Worm (Caenorhabditis elegans) whole organism, L1 larva: Measurements from ENCODE around the gene sqst-5.

Source experiments
- C04F5.9 ChIP-seq: sonication (generic microtip); optimal IDR thresholded peaks from 2 replicates; lab custom pipeline; 2016; ENCODE audit warnings: missing genetic modification characterization, missing compliant biosample characterization
- C34B4.2 ChIP-seq: sonication (generic microtip); optimal IDR thresholded peaks from 2 replicates; lab custom pipeline; 2017; ENCODE audit warnings: mild to moderate bottlenecking, missing genetic modification characterization, missing compliant biosample characterization
- Y116A8C.19 ChIP-seq: sonication (generic microtip); optimal IDR thresholded peaks from 2 replicates; lab custom pipeline; 2016; ENCODE audit warnings: missing compliant biosample characterization, missing genetic modification characterization, borderline replicate concordance
- alr-1 ChIP-seq: fragments of 200-800 bp; sonication (Bioruptor generic); optimal IDR thresholded peaks from 2 replicates; lab custom pipeline; 2018; ENCODE audit warnings: borderline replicate concordance, mild to moderate bottlenecking, missing genetic modification characterization, missing compliant biosample characterization
- aly-2 ChIP-seq: fragments of 150-350 bp; optimal IDR thresholded peaks from 2 replicates; lab custom pipeline; 2014; ENCODE audit warnings: missing biosample characterization, missing genetic modification characterization
- blmp-1 ChIP-seq: fragments of 150-350 bp; optimal IDR thresholded peaks from 2 replicates; lab custom pipeline; 2014; ENCODE audit warnings: missing biosample characterization, missing genetic modification characterization
- ceh-8 ChIP-seq: fragments of 200-800 bp; sonication (Bioruptor generic); optimal IDR thresholded peaks from 2 replicates; lab custom pipeline; 2018; ENCODE audit warnings: mild to moderate bottlenecking, missing genetic modification characterization, moderate library complexity, missing compliant biosample characterization
- efl-3 ChIP-seq: fragments of 200-800 bp; sonication (Bioruptor generic); optimal IDR thresholded peaks from 2 replicates; lab custom pipeline; 2018; ENCODE audit warnings: mild to moderate bottlenecking, missing genetic modification characterization, missing compliant biosample characterization
- egl-27 ChIP-seq, 2 experiments: fragments of 150-350 bp in 1 of 2; sonication (generic microtip); optimal IDR thresholded peaks; 3 replicates each; lab custom pipeline; 2017 to 2018; ENCODE audit warnings: missing biosample characterization in 2 of 2, missing genetic modification characterization in 2 of 2, missing genetic modification reagents in 2 of 2
- elt-2 ChIP-seq: sonication (generic microtip); optimal IDR thresholded peaks from 2 replicates; lab custom pipeline; 2016; ENCODE audit warnings: missing genetic modification characterization, mild to moderate bottlenecking, inconsistent platforms, missing compliant biosample characterization, missing genetic modification reagents
- fkh-10 ChIP-seq: sonication (generic microtip); optimal IDR thresholded peaks from 2 replicates; lab custom pipeline; 2017; ENCODE audit warnings: missing biosample characterization, missing genetic modification reagents, missing genetic modification characterization
- fkh-4 ChIP-seq: sonication (generic microtip); optimal IDR thresholded peaks from 2 replicates; lab custom pipeline; 2016; ENCODE audit warnings: missing compliant biosample characterization, missing genetic modification characterization, borderline replicate concordance
- fkh-8 ChIP-seq: sonication (generic microtip); optimal IDR thresholded peaks from 2 replicates; lab custom pipeline; 2016; ENCODE audit warnings: mild to moderate bottlenecking, missing genetic modification characterization, missing compliant biosample characterization
- grh-1 ChIP-seq: fragments of 200-800 bp; sonication (Bioruptor generic); IDR thresholded peaks from 2 replicates; pipeline ENCODE4 v1.3.6; 2022; ENCODE audit warnings: missing genetic modification reagents, missing genetic modification characterization, missing compliant biosample characterization
- hlh-17 ChIP-seq: fragments of 200-800 bp; sonication (Bioruptor generic); optimal IDR thresholded peaks from 2 replicates; lab custom pipeline; 2018; ENCODE audit warnings: missing genetic modification characterization, mild to moderate bottlenecking, missing compliant biosample characterization, moderate library complexity, borderline replicate concordance
- hpl-2 ChIP-seq: fragments of 150-350 bp; optimal IDR thresholded peaks from 2 replicates; lab custom pipeline; 2014; ENCODE audit warnings: missing biosample characterization, missing genetic modification reagents, missing genetic modification characterization
- jun-1 ChIP-seq: fragments of 150-350 bp; optimal IDR thresholded peaks from 2 replicates; lab custom pipeline; 2014; ENCODE audit warnings: missing biosample characterization, missing genetic modification reagents, missing genetic modification characterization
- lin-14 ChIP-seq: fragments of 200-800 bp; sonication (Bioruptor generic); optimal IDR thresholded peaks from 2 replicates; lab custom pipeline; 2018; ENCODE audit warnings: mild to moderate bottlenecking, missing genetic modification characterization, moderate library complexity, missing compliant biosample characterization
- lir-3 ChIP-seq: sonication (generic microtip); optimal IDR thresholded peaks from 2 replicates; lab custom pipeline; 2016; ENCODE audit warnings: mild to moderate bottlenecking, missing genetic modification characterization, moderate library complexity, missing compliant biosample characterization; ENCODE audit not compliant: poor library complexity
- mef-2 ChIP-seq: fragments of 150-350 bp; optimal IDR thresholded peaks from 2 replicates; lab custom pipeline; 2014; ENCODE audit warnings: missing biosample characterization, missing genetic modification characterization
- nhr-12 ChIP-seq: sonication (generic microtip); optimal IDR thresholded peaks from 2 replicates; lab custom pipeline; 2017; ENCODE audit warnings: missing biosample characterization, missing genetic modification characterization
- nhr-19 ChIP-seq: fragments of 200-800 bp; sonication (Bioruptor generic); conservative IDR thresholded peaks from 2 replicates; pipeline ENCODE4 v1.3.6; 2022; ENCODE audit warnings: missing genetic modification characterization, missing compliant biosample characterization
- nhr-28 ChIP-seq: fragments of 150-350 bp; optimal IDR thresholded peaks from 2 replicates; lab custom pipeline; 2014; ENCODE audit warnings: missing biosample characterization, missing genetic modification characterization
- nhr-47 ChIP-seq: sonication (generic microtip); optimal IDR thresholded peaks from 2 replicates; lab custom pipeline; 2016; ENCODE audit warnings: mild to moderate bottlenecking, missing genetic modification characterization, moderate library complexity, missing compliant biosample characterization
- nhr-84 ChIP-seq: sonication (generic microtip); optimal IDR thresholded peaks from 2 replicates; lab custom pipeline; 2017; ENCODE audit warnings: missing biosample characterization, missing genetic modification characterization
- nhr-85 ChIP-seq: sonication (generic microtip); peaks from one replicate; lab custom pipeline; 2016; ENCODE audit warnings: missing genetic modification characterization, inconsistent platforms, missing compliant biosample characterization
- nhr-90 ChIP-seq: sonication (generic microtip); optimal IDR thresholded peaks from 2 replicates; lab custom pipeline; 2016; ENCODE audit warnings: mild to moderate bottlenecking, missing genetic modification characterization, missing compliant biosample characterization; ENCODE audit not compliant: poor library complexity
- rnt-1 ChIP-seq: sonication (generic microtip); optimal IDR thresholded peaks from 2 replicates; lab custom pipeline; 2016; ENCODE audit warnings: mild to moderate bottlenecking, missing genetic modification characterization, moderate library complexity, missing compliant biosample characterization
- skn-1 ChIP-seq: fragments of 150-350 bp; optimal IDR thresholded peaks from 2 replicates; lab custom pipeline; 2014; ENCODE audit warnings: missing biosample characterization, missing genetic modification characterization
- snpc-4 ChIP-seq: fragments of 150-350 bp; optimal IDR thresholded peaks from 2 replicates; lab custom pipeline; 2014; ENCODE audit warnings: missing biosample characterization, missing genetic modification characterization
- sptf-1 ChIP-seq: fragments of 150-350 bp; optimal IDR thresholded peaks from 2 replicates; lab custom pipeline; 2014; ENCODE audit warnings: missing biosample characterization, missing genetic modification characterization
- sup-37 ChIP-seq: fragments of 200-800 bp; sonication (Bioruptor generic); optimal IDR thresholded peaks from 2 replicates; lab custom pipeline; 2018; ENCODE audit warnings: mild to moderate bottlenecking, missing genetic modification characterization, missing compliant biosample characterization
- swsn-7 ChIP-seq: sonication (generic microtip); optimal IDR thresholded peaks from 2 replicates; lab custom pipeline; 2016; ENCODE audit warnings: missing genetic modification characterization, missing compliant biosample characterization
- tbx-2 ChIP-seq: sonication (generic microtip); optimal IDR thresholded peaks from 2 replicates; lab custom pipeline; 2016; ENCODE audit warnings: missing genetic modification characterization, missing compliant biosample characterization
- tlp-1 ChIP-seq: fragments of 150-350 bp; optimal IDR thresholded peaks from 2 replicates; lab custom pipeline; 2014; ENCODE audit warnings: missing biosample characterization, missing genetic modification characterization
- unc-130 ChIP-seq: fragments of 150-350 bp; optimal IDR thresholded peaks from 2 replicates; lab custom pipeline; 2017; ENCODE audit warnings: missing biosample characterization, missing genetic modification characterization, inconsistent platforms
- unc-86 ChIP-seq: sonication (generic microtip); optimal IDR thresholded peaks from 2 replicates; lab custom pipeline; 2016; ENCODE audit warnings: missing genetic modification characterization, missing compliant biosample characterization
- unc-98 ChIP-seq: fragments of 200-800 bp; sonication (Bioruptor generic); IDR thresholded peaks from 2 replicates; pipeline ENCODE4 v1.3.6; 2022; ENCODE audit warnings: missing genetic modification characterization, missing compliant biosample characterization
- xbp-1 ChIP-seq: sonication (generic microtip); optimal IDR thresholded peaks from 2 replicates; lab custom pipeline; 2016; ENCODE audit warnings: missing genetic modification characterization, missing compliant biosample characterization
- zip-4 ChIP-seq: fragments of 200-800 bp; sonication (Bioruptor generic); optimal IDR thresholded peaks from 2 replicates; lab custom pipeline; 2018; ENCODE audit warnings: mild to moderate bottlenecking, missing genetic modification characterization, moderate library complexity, missing compliant biosample characterization
- ztf-4 ChIP-seq: fragments of 150-350 bp; optimal IDR thresholded peaks from 2 replicates; lab custom pipeline; 2014; ENCODE audit warnings: missing biosample characterization, missing genetic modification characterization

sqst-5 gene

DNA sequence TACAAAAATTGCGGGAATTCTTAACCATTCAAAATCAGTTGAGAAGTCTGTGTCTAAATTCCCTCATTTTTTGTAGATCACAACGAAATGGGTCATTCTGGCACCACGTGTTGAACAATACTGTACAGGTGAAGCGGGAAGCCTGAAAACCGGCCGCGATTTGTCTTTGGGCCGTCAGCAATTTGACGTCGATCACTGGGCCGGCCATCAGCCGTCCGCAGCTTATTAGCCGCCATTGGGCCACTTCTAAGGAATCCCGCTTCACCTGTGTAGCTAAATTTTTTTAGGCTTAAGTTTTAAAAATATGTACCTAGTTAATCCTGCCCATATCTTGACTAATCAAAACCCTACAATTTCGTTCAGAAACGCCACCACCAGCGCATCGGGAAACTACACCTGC is 12.2 kb upstream of the sqst-5 start:
- TF ChIP-seq egl-27 (tag; optimal IDR thresholded peaks at IDR 0.05; lab: Kevin White, UChicago) = no peak
- TF ChIP-seq fkh-8 (tag; lab: Kevin White, UChicago) = no peak
- no peak for TF ChIP-seq efl-3 (GFP tag; lab: Kevin White, UChicago)
- no peak for TF ChIP-seq nhr-19 (GFP tag; lab: Robert Waterston, UW)
- TF ChIP-seq grh-1 = no peak
- no peak for TF ChIP-seq sup-37 (GFP tag; lab: Kevin White, UChicago)
- TF ChIP-seq snpc-4 (tag; lab: Kevin White, UChicago) = no peak
- no peak for TF ChIP-seq nhr-90
- TF ChIP-seq fkh-10 (GFP tag; lab: Kevin White, UChicago) = no peak
- no peak for TF ChIP-seq elt-2 (tag; lab: Kevin White, UChicago)
- TF ChIP-seq unc-130 = no peak
- TF ChIP-seq nhr-28 (tag; lab: Kevin White, UChicago) = no peak
- TF ChIP-seq hpl-2 = no peak
- TF ChIP-seq nhr-47 (tag; lab: Kevin White, UChicago) = no peak
- no peak for TF ChIP-seq blmp-1 (tag; lab: Kevin White, UChicago)

DNA sequence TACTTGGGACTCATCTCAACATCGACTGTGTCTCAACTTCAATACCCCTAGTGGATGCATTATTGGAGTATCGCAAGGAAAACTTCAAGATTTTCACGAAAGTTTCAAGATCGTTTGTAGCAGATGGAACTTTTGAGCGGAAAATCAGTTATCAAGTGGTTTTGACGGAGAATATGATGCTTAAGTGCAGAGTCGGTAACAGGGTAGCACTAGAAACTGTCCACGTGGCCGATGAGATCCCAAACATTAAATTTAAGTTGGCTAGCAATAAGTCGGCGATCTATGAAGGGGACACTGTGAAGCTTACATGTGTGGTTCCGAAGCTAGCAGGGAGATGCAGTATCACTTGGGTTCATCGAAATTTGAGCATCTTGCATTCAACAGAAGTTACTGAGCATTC is 11.7 kb upstream of the sqst-5 start:
- TF ChIP-seq ztf-4 (tag; lab: Kevin White, UChicago) (no peak), ceh-8 (GFP tag; lab: Kevin White, UChicago) (no peak), unc-98 (GFP tag; lab: Robert Waterston, UW) (no peak), lin-14 (no peak), sptf-1 (no peak), mef-2 (tag; lab: Kevin White, UChicago) (no peak), nhr-85 (tag; lab: Kevin White, UChicago) (no peak), fkh-4 (no peak), tlp-1 (tag; lab: Kevin White, UChicago) (no peak), egl-27 (tag; optimal IDR thresholded peaks at IDR 0.05; lab: Kevin White, UChicago) (no peak), lir-3 (tag; lab: Kevin White, UChicago) (no peak), alr-1 (no peak), snpc-4 (tag; lab: Kevin White, UChicago) (no peak), Y116A8C.19 (tag; lab: Kevin White, UChicago) (no peak), hlh-17 (no peak), skn-1 (tag; lab: Kevin White, UChicago) (no peak), C34B4.2 (tag; lab: Kevin White, UChicago) (no peak), nhr-12 (tag; lab: Kevin White, UChicago) (no peak)

DNA sequence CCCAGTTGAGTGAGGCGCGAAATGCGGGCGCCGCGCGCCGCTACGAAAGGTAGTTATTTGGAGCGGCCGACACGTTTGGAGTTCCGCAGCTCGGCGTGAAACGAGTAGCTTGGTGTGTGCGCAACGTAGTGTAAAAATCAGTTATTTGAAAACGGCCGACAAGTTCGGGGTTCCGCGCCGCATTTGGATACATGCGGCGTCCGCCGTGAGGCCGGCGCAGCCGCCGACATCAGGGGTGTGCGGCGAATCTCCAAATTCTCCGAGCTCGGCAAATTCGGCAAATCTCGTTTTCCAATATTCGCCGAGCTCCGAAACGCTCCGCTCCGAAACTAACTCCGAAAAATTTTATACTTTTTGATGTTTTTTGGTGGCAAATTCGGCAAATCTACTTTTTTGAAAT is 10.6 kb upstream of the sqst-5 start:
- TF ChIP-seq skn-1 (tag; lab: Kevin White, UChicago) = no peak
- TF ChIP-seq fkh-10 (GFP tag; lab: Kevin White, UChicago) = no peak
- TF ChIP-seq jun-1 = no peak
- no peak for TF ChIP-seq zip-4
- no peak for TF ChIP-seq swsn-7 (tag; lab: Kevin White, UChicago)
- no peak for TF ChIP-seq nhr-84 (tag; lab: Kevin White, UChicago)
- no peak for TF ChIP-seq rnt-1 (tag; lab: Kevin White, UChicago)
- TF ChIP-seq C04F5.9 (tag; lab: Kevin White, UChicago) = no peak
- TF ChIP-seq aly-2 (tag; lab: Kevin White, UChicago) = no peak
- TF ChIP-seq lir-3 (tag; lab: Kevin White, UChicago) = no peak

DNA sequence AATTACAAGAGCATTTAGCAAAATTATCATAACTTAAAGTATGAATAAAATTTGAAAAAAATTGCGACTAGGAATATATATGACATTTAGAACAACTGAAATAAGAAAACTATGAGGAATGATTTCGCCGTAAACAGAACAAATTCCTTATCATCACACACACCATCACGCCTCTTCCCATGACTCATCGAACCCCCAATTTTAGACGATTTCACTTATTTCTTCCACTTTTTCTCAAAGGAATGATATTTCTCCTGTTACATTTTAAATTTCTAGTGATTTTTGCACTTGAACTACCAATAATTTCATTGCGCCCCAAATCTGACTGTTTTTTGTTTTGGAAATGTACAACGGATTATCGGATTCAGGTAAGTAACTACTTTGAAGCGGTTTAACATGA is 9.2 kb upstream of the sqst-5 start, which contains the start of the genes zig-13 and ver-1:
Gene zig-13, minus strand, starts transcription at position 101 of the 400 bp plus-strand sequence.
Gene ver-1, plus strand, starts transcription at position 180 of the 400 bp plus-strand sequence.
- TF ChIP-seq unc-86 (tag; lab: Kevin White, UChicago) (no peak), nhr-47 (tag; lab: Kevin White, UChicago) (no peak), efl-3 (GFP tag; lab: Kevin White, UChicago) (no peak), tbx-2 (tag; lab: Kevin White, UChicago) (no peak), snpc-4 (tag; lab: Kevin White, UChicago) (no peak), ztf-4 (tag; lab: Kevin White, UChicago) (no peak), xbp-1 (tag; lab: Kevin White, UChicago) (no peak)
- TF ChIP-seq, all 84 proteins: peak for 0
